Worm (Caenorhabditis elegans) whole organism, midembryonic: ENCODE data around the gene C41H7.9.

Experiments used
- cog-1 ChIP-seq: sonication (generic microtip); optimal IDR thresholded peaks from 2 replicates; lab custom pipeline; 2016; ENCODE audit warnings: missing genetic modification characterization, missing compliant biosample characterization
- flt-1 ChIP-seq: fragments of 200-800 bp; sonication (Bioruptor generic); IDR thresholded peaks from 2 replicates; pipeline ENCODE4 v1.3.6; 2022; ENCODE audit warnings: missing genetic modification characterization, missing compliant biosample characterization
- med-1 ChIP-seq: sonication (generic microtip); optimal IDR thresholded peaks from 2 replicates; lab custom pipeline; 2017; ENCODE audit warnings: missing genetic modification characterization, mild to moderate bottlenecking, missing compliant biosample characterization, antibody characterized with exemption, missing genetic modification reagents; ENCODE audit not compliant: insufficient read depth
- tab-1 ChIP-seq: fragments of 200-800 bp; sonication (Bioruptor generic); IDR thresholded peaks from 2 replicates; pipeline ENCODE4 v1.3.6; 2022; ENCODE audit warnings: missing genetic modification characterization, missing compliant biosample characterization
- ztf-23 ChIP-seq: fragments of 200-800 bp; sonication (Bioruptor generic); IDR thresholded peaks from 2 replicates; pipeline ENCODE4 v1.3.6; 2022; ENCODE audit warnings: missing genetic modification reagents, missing genetic modification characterization, missing compliant biosample characterization
- ztf-29 ChIP-seq: fragments of 200-800 bp; sonication (Bioruptor generic); IDR thresholded peaks from 2 replicates; pipeline ENCODE4 v1.3.6; 2022; ENCODE audit warnings: missing genetic modification reagents, missing genetic modification characterization, missing compliant biosample characterization

DNA sequence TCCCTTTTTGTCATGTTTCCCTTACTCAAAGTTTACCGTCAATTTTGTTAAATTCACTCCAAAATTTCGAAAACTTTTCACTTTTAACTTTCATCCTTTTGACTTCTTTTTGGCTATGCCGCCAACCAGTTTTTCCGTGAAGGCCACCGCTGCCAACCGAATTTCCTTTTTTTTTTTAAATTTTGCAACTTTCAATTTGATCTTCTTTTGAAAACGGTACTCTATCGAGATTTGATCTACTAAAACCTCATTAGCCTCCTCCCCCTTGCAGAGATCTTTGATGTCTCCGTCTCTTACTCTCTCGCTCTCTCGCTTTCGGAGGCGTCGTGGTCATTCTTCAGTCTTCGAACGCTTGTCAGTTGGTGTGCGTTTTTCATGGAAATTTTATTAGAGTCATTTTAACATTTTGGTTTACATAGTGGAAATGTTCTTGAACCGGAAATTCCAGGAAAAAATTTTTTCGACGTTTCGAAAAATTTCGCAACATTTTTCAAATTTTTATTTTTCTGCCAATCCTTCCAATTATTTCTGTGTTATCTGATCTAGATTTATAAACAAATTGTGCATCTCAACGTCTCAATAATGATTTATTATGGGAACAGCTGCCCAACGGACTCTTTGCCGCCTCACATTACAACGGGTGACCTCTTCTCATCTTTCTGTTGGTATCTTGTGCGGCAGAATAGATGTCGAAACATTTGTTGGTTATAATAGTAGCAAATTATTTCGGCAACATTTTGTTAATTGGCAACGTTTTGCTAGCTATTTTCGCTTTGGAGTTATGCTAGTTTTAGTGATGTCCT lies 17.2 kb downstream of the C41H7.9 start:
- TF ChIP-seq med-1: no peak
- peak; percentile 26 for TF ChIP-seq cog-1 (tag; lab: Kevin White, UChicago)
- no peak for TF ChIP-seq ztf-29
- TF ChIP-seq ztf-23: no peak
- no peak for TF ChIP-seq tab-1 (GFP tag; lab: Robert Waterston, UW)
- TF ChIP-seq flt-1 (GFP tag; lab: Robert Waterston, UW): 0 out of 2 replicates have a peak, but pooled peaks have one; percentile 9
